Worm (Caenorhabditis elegans) whole organism, L4/young adult: ENCODE data around the gene msra-1.
"Not testable (repeated sequence)": the region's sequence is repeated elsewhere in the genome, so short reads cannot be mapped to it uniquely, and the experiment has no call there.

ENCODE experiments used
- W03F9.2 ChIP-seq: fragments of 150-350 bp; optimal IDR thresholded peaks from 2 replicates; lab custom pipeline; 2014; ENCODE audit warnings: missing biosample characterization, missing genetic modification characterization
- dao-5 ChIP-seq: sonication (generic microtip); optimal IDR thresholded peaks from 2 replicates; lab custom pipeline; 2016; ENCODE audit warnings: missing genotype, missing genetic modification characterization, moderate library complexity, missing compliant biosample characterization
- him-1 ChIP-seq: sonication (generic microtip); optimal IDR thresholded peaks from 2 replicates; lab custom pipeline; 2016; ENCODE audit warnings: missing genotype, missing genetic modification reagents, missing genetic modification characterization, missing compliant biosample characterization

The msra-1 gene

DNA sequence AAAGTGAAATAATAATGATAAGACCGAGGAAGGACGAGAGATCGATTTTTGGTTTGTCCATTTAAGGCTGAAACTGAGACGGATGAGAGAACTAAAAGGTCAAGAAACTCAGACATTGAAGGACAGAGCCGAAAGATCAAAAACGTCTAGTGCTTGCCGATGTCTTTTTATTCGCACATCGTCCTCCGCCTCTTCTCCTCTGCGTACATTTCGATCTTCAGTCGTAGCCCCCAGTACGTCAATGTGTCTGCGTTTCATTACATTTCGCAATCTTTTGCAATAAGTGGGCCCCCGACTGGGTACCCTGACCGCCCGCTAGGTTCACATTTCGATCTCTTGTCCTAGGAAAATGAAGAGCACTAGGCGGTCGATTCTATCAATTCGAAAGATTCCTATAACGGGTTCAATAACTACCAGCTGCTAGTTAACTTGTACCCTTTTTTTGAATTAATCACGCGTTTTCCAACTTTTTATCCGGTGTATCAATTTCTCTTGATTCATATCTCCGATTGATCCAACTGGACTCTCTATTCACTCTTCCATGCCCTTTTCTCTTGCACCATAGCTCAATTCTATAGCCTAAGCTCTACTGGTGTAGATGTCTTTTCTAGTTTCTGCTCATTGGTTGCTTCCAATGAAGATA, 28.3 kb upstream of the msra-1 start:
- no peak for TF ChIP-seq dao-5 (tag; lab: Kevin White, UChicago)
- TF ChIP-seq W03F9.2 (tag; lab: Kevin White, UChicago): no peak

DNA sequence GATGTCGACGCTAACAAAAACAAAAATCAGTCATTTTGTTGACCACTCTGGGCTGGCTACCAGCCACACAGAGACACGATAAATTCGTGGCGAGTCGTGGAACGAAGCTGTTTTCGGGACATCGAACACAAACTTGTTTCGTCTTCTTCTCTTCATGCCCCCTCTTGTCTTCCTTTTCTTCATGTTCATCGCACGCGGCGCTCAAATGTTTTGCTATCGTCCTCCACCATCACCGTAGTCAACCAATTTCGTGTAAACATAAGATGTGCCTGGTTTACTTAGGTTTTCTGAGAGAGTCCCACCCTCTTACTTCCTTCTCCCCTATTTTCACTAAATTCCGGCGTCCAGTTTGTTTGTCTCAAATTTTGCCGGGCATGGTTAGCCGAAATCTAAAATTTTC, 26.5 kb upstream of the msra-1 start:
- TF ChIP-seq him-1 (tag; lab: Kevin White, UChicago) (no peak), W03F9.2 (tag; lab: Kevin White, UChicago) (no peak), dao-5 (tag; lab: Kevin White, UChicago) (no peak)

DNA sequence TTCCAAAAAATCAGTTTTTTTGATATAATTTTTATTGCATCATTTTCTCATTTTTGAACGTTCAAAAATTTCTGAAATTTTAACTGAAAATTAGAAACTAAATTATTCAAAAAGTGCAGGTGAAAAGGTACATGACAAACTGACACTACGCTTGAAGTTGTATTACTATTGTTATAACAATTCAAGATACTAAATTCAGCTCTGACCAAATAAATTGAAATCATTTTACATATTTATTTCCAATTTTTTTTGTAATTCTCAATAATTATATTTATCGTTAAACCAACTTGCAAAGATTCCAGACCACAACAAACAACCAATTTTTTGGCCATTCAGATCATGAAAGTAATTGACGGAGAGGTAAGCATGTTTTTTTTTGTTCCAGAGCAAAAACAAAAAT, 21.6 kb upstream of the msra-1 start, which contains the start of gene sre-3:
Gene sre-3 (plus strand): TSS at position 301 of the 400 bp plus-strand sequence.
- no peak for TF ChIP-seq him-1 (tag; lab: Kevin White, UChicago)
- TF ChIP-seq dao-5 (tag; lab: Kevin White, UChicago): no peak
- no peak for TF ChIP-seq W03F9.2 (tag; lab: Kevin White, UChicago)

DNA sequence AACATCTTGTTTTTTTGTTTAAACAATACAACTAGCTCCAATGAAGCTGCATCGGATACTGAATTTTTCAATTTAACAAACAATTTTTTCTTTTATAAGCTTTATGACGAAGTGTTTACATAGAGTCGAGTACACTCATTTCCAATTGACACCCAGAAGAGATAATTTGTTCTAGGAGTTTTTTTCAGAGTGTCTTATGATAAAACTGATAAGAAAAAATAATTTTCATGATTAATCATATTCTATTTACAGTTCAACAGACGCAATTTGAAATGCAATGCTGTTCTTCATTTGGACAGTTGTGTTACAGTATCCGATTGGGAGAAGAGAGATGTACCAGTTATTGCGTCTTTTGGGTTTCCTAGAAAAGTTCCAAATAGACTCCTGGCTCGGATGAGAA, 18.1 kb upstream of the msra-1 start:
- TF ChIP-seq him-1 (tag; lab: Kevin White, UChicago): no peak
- no peak for TF ChIP-seq dao-5 (tag; lab: Kevin White, UChicago)
- no peak for TF ChIP-seq W03F9.2 (tag; lab: Kevin White, UChicago)

ce11 chrII:7381142-7381611, 17.3 kb upstream of the msra-1 start, which contains the start of gene C07D10.5:
Gene C07D10.5 (plus strand): TSS chrII:7381561.
- TF ChIP-seq him-1 (tag; lab: Kevin White, UChicago) (no peak), W03F9.2 (tag; lab: Kevin White, UChicago) (no peak), dao-5 (tag; lab: Kevin White, UChicago) (no peak)

- TF ChIP-seq dao-5 (tag; lab: Kevin White, UChicago): no peak
- TF ChIP-seq him-1 (tag; lab: Kevin White, UChicago): no peak
- TF ChIP-seq W03F9.2 (tag; lab: Kevin White, UChicago): no peak
Measured at ce11 chrII:7379021-7379420, 15.2 kb upstream of the msra-1 start, which contains the start of gene C07D10.6. Gene C07D10.6 (plus strand): TSS chrII:7379321.

ce11 chrII:7374980-7375379, 11.1 kb upstream of the msra-1 start, which contains the start of gene F43E2.1:
Gene F43E2.1 (plus strand): TSS chrII:7375280.
- TF ChIP-seq W03F9.2 (tag; lab: Kevin White, UChicago) (no peak), him-1 (tag; lab: Kevin White, UChicago) (no peak), dao-5 (tag; lab: Kevin White, UChicago) (no peak)

DNA sequence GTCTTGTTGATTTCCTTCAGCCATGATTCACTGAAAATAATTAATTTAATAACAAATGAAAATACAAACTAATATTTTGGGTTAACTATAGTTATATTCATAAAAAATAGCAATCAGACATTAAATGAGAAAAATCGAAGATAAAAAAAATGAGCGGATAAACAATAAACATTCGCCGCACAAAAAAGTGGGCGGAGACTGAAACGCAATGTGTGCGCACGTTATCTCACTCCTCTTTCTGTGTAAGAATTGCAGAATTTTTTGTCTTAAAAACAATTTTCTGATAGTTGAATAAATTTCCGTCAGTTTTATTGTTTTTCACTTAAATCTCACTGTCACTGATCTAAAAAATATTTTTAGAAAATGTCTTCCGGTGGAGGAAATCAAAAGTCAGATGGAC, 10.3 kb upstream of the msra-1 start, which contains the start of the genes mtch-1 and rpb-4:
Gene mtch-1 (minus strand): TSS at position 24 of the 400 bp plus-strand sequence.
Gene rpb-4 (plus strand): TSS at position 353 of the 400 bp plus-strand sequence.
- TF ChIP-seq dao-5 (tag; lab: Kevin White, UChicago): no peak
- TF ChIP-seq W03F9.2 (tag; lab: Kevin White, UChicago): peak; percentile 75
- TF ChIP-seq him-1 (tag; lab: Kevin White, UChicago): no peak

ce11 chrII:7370195-7370594, 6.4 kb upstream of the msra-1 start, which contains the start of gene F43E2.11:
Gene F43E2.11 (minus strand): TSS chrII:7370295.
- not testable (repeated sequence) for TF ChIP-seq W03F9.2, him-1, dao-5 (tag; lab: Kevin White, UChicago)

ce11 chrII:7368761-7369160, 4.9 kb upstream of the msra-1 start, which contains the start of gene F43E2.6:
Gene F43E2.6 (minus strand): TSS chrII:7368861.
- no peak for TF ChIP-seq him-1 (tag; lab: Kevin White, UChicago)
- no peak for TF ChIP-seq dao-5 (tag; lab: Kevin White, UChicago)
- no peak for TF ChIP-seq W03F9.2 (tag; lab: Kevin White, UChicago)

ce11 chrII:7358489-7358943, 5.3 kb downstream of the msra-1 start, which contains the start of gene insc-1:
Gene insc-1 (plus strand): TSS chrII:7358893.
- TF ChIP-seq dao-5 (tag; lab: Kevin White, UChicago) (no peak), W03F9.2 (tag; lab: Kevin White, UChicago) (no peak), him-1 (tag; lab: Kevin White, UChicago) (no peak)

DNA sequence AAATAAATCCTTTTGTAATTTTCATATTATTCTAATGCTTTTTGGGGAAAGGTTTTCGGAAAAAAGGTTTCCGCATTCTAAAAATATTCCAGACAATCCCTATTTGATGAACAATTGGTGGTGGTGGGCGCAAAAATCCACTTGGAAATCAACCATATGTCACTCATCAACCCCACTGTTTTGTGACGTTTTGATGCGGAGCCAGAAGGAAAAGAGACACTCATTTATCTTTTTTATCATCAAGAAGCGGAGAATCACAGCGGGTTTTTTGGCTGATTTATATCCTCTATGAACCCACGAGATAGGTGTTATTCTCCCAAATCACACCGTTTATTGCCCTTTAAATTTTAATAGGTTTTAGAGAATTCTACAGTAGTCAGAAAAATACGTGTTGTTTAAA, 6.7 kb downstream of the msra-1 start:
- TF ChIP-seq him-1 (tag; lab: Kevin White, UChicago) (no peak), dao-5 (tag; lab: Kevin White, UChicago) (no peak), W03F9.2 (tag; lab: Kevin White, UChicago) (no peak)

ce11 chrII:7356773-7357172, 7.1 kb downstream of the msra-1 start:
- TF ChIP-seq him-1 (tag; lab: Kevin White, UChicago): no peak
- TF ChIP-seq W03F9.2 (tag; lab: Kevin White, UChicago): no peak
- TF ChIP-seq dao-5 (tag; lab: Kevin White, UChicago): no peak
